Worm (Caenorhabditis elegans) whole organism, midembryonic: ENCODE measurements around the gene let-413.

Source experiments
- T22C8.4 ChIP-seq: fragments of 200-800 bp; sonication (Bioruptor generic); IDR thresholded peaks from 2 replicates; pipeline ENCODE4 v1.3.6; 2022; ENCODE audit warnings: missing genetic modification characterization, missing compliant biosample characterization
- cog-1 ChIP-seq: sonication (generic microtip); optimal IDR thresholded peaks from 2 replicates; lab custom pipeline; 2016; ENCODE audit warnings: missing genetic modification characterization, missing compliant biosample characterization
- flt-1 ChIP-seq: fragments of 200-800 bp; sonication (Bioruptor generic); IDR thresholded peaks from 2 replicates; pipeline ENCODE4 v1.3.6; 2022; ENCODE audit warnings: missing genetic modification characterization, missing compliant biosample characterization
- klf-2 ChIP-seq: fragments of 200-800 bp; sonication (Bioruptor generic); conservative IDR thresholded peaks from 2 replicates; pipeline ENCODE4 v1.3.6; 2022; ENCODE audit warnings: missing genetic modification reagents, missing genetic modification characterization, missing compliant biosample characterization
- med-1 ChIP-seq: sonication (generic microtip); optimal IDR thresholded peaks from 2 replicates; lab custom pipeline; 2017; ENCODE audit warnings: missing genetic modification characterization, mild to moderate bottlenecking, missing compliant biosample characterization, antibody characterized with exemption, missing genetic modification reagents; ENCODE audit not compliant: insufficient read depth
- ref-1 ChIP-seq: fragments of 200-800 bp; sonication (Bioruptor generic); conservative IDR thresholded peaks from 2 replicates; pipeline ENCODE4 v1.3.6; 2022; ENCODE audit warnings: missing genetic modification reagents, missing genetic modification characterization, missing compliant biosample characterization
- tab-1 ChIP-seq: fragments of 200-800 bp; sonication (Bioruptor generic); IDR thresholded peaks from 2 replicates; pipeline ENCODE4 v1.3.6; 2022; ENCODE audit warnings: missing genetic modification characterization, missing compliant biosample characterization
- ztf-23 ChIP-seq: fragments of 200-800 bp; sonication (Bioruptor generic); IDR thresholded peaks from 2 replicates; pipeline ENCODE4 v1.3.6; 2022; ENCODE audit warnings: missing genetic modification reagents, missing genetic modification characterization, missing compliant biosample characterization
- ztf-29 ChIP-seq: fragments of 200-800 bp; sonication (Bioruptor generic); IDR thresholded peaks from 2 replicates; pipeline ENCODE4 v1.3.6; 2022; ENCODE audit warnings: missing genetic modification reagents, missing genetic modification characterization, missing compliant biosample characterization

The let-413 gene

DNA sequence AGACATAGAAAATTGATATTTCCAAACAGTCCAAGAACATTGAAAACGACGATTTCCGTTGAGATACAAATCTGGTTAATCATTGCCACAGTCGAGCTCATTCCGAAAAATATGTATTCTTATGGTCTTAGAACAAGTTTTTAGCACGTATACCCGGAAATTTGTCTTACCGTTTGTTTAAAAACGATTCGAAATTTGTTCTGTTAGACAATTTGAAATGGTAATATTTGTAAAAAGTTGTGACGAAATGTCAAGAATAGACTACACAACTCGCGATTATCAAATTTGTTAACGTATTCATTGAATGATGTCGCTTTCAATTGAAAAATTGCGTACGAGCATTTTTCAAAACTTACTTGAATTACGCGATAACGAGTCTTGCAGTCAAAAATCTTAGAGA is 40.4 kb downstream of the let-413 start, which contains the start of gene srsx-3:
Gene srsx-3, minus strand, starts transcription at position 101 of the 400 bp plus-strand sequence.
- TF ChIP-seq T22C8.4 (GFP tag; lab: Robert Waterston, UW) (no peak), ztf-23 (GFP tag; lab: Robert Waterston, UW) (no peak), klf-2 (no peak), ztf-29 (no peak)

ce11 chrV:7932998-7933397 is 44.6 kb downstream of the let-413 start, which contains the start of gene ncx-10:
ncx-10 (minus strand) TSS chrV:7933098.
- TF ChIP-seq T22C8.4 (GFP tag; lab: Robert Waterston, UW) (no peak), flt-1 (GFP tag; lab: Robert Waterston, UW) (no peak), tab-1 (GFP tag; lab: Robert Waterston, UW) (no peak), med-1 (GFP tag; lab: Kevin White, UChicago) (no peak), klf-2 (no peak), ztf-23 (GFP tag; lab: Robert Waterston, UW) (no peak), ztf-29 (no peak), cog-1 (tag; lab: Kevin White, UChicago) (no peak), ref-1 (GFP tag; lab: Robert Waterston, UW) (no peak)

DNA sequence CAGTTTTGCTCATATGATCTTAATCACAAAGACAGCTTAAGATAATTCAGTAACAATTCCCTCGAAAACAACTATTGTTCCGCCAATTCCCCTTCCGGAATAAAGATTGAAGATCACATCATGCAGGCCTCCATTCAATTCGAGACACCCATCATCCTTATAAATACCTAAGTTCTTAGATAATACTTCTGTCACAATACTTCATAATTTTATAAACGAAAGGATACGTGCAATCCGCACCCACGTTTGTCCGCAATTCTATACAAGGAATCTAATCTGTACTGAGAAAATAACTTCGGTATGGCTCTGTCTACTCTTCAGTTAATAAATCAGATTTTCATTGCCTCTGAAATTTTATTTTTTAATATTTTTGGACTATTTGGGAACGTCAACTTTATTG is 48.9 kb downstream of the let-413 start, which contains the start of gene srsx-5:
Gene srsx-5, plus strand, starts transcription at position 301 of the 400 bp plus-strand sequence.
- TF ChIP-seq klf-2 (no peak), ref-1 (GFP tag; lab: Robert Waterston, UW) (no peak)

- TF ChIP-seq flt-1 (GFP tag; lab: Robert Waterston, UW) (no peak), ztf-29 (no peak), cog-1 (tag; lab: Kevin White, UChicago) (no peak), tab-1 (GFP tag; lab: Robert Waterston, UW) (no peak), med-1 (GFP tag; lab: Kevin White, UChicago) (no peak), ztf-23 (GFP tag; lab: Robert Waterston, UW) (no peak)
Observed at ce11 chrV:7926784-7927183, 50.8 kb downstream of the let-413 start, which contains the start of gene srsx-6. srsx-6 (plus strand) TSS chrV:7927084.

DNA sequence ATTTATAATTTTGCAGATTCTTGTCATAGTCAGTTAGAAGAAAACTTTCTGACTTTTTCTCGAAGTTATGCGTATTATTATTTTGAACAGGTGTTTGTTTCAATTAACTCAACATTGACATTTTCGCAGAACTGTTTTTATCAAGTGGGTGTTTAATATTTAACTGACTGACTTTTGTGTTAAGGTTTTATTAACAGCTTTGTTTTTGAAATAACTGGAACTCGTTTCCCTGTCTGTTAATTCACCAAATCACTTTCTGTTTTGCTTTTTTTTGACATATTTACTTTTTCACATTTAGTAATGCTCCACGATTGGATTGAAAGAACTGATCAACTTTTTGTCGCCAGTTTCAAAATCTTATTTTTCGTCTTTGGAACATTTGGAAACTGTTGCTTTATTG is 52.1 kb downstream of the let-413 start, which contains the start of gene srsx-7:
Gene srsx-7, plus strand, starts transcription at position 301 of the 400 bp plus-strand sequence.
- TF ChIP-seq ztf-29 = no peak
- no peak for TF ChIP-seq cog-1 (tag; lab: Kevin White, UChicago)
- TF ChIP-seq ref-1 (GFP tag; lab: Robert Waterston, UW) = no peak
- no peak for TF ChIP-seq med-1 (GFP tag; lab: Kevin White, UChicago)
- no peak for TF ChIP-seq T22C8.4 (GFP tag; lab: Robert Waterston, UW)
- TF ChIP-seq klf-2 = no peak
- no peak for TF ChIP-seq flt-1 (GFP tag; lab: Robert Waterston, UW)
